Fruit fly (Drosophila melanogaster): ENCODE measurements around the gene CG18088.

DNA sequence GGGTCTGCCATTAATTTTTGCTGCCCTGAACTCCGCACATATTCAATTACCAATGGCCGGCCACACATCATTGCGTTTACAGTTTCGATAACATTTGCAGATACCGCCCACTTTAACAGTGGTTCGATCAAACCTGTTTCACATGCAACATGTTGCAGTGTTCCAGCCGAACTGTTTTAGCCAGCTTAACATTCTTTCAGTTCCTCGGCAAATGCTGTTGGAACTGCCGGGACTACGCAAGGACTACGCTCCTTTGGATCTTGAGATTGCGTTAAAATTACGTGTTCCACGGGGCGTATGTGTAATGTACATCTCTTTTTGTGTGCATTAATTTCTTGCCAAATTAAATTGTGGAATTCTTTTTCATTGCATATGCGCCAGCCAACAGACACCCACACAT is 52.1 kb downstream of the CG18088 start:
- TF ChIP-seq rgr (GFP tag; optimal IDR thresholded peaks at IDR 0.05) (no peak), Mio (GFP tag; optimal IDR thresholded peaks at IDR 0.05) (no peak), fru (GFP tag; optimal IDR thresholded peaks at IDR 0.05) (no peak), usp (GFP tag; optimal IDR thresholded peaks at IDR 0.05) (no peak), Jra (GFP tag; optimal IDR thresholded peaks at IDR 0.05) (no peak), tai (GFP tag; optimal IDR thresholded peaks at IDR 0.05) (no peak), dsf (GFP tag; optimal IDR thresholded peaks at IDR 0.05; ENCODE audit: borderline replicate concordance) (no peak), psq (GFP tag; optimal IDR thresholded peaks at IDR 0.05) (no peak)

Data from whole organism, wandering third instar larva.